Worm (Caenorhabditis elegans) whole organism, L2 larva: ENCODE measurements around the gene F47B8.18.

Source experiments
- fos-1 ChIP-seq: fragments of 150-350 bp; optimal IDR thresholded peaks from 2 replicates; lab custom pipeline; 2014; ENCODE audit warnings: missing biosample characterization, missing genetic modification characterization
- unc-39 ChIP-seq: fragments of 150-350 bp; optimal IDR thresholded peaks from 2 replicates; lab custom pipeline; 2014; ENCODE audit warnings: missing biosample characterization, missing genetic modification characterization
- unc-62 ChIP-seq: fragments of 150-350 bp; optimal IDR thresholded peaks from 2 replicates; lab custom pipeline; 2014; ENCODE audit warnings: missing biosample characterization, missing genetic modification reagents, missing genetic modification characterization

ce11 chrV:14361973-14362372 lies 36.7 kb upstream of the F47B8.18 start:
- TF ChIP-seq fos-1 (no peak), unc-62 (GFP tag; lab: Kevin White, UChicago) (no peak), unc-39 (no peak)
